Worm (Caenorhabditis elegans) whole organism, L3 larva: ENCODE measurements around the gene srh-72.
"Not testable (repeated sequence)": the region's sequence is repeated elsewhere in the genome, so short reads cannot be mapped to it uniquely, and the experiment has no call there.

Experiments
- ZK546.5 ChIP-seq: sonication (generic microtip); optimal IDR thresholded peaks from 2 replicates; lab custom pipeline; 2017; ENCODE audit warnings: missing biosample characterization, missing genetic modification characterization
- aly-2 ChIP-seq: fragments of 150-350 bp; optimal IDR thresholded peaks from 2 replicates; lab custom pipeline; 2014; ENCODE audit warnings: missing biosample characterization, missing genetic modification characterization
- ama-1 ChIP-seq: fragments of 150-350 bp; optimal IDR thresholded peaks from 2 replicates; lab custom pipeline; 2018
- ceh-16 ChIP-seq: sonication (generic microtip); optimal IDR thresholded peaks from 2 replicates; lab custom pipeline; 2017; ENCODE audit warnings: missing biosample characterization, missing genetic modification characterization
- ceh-28 ChIP-seq: fragments of 150-350 bp; optimal IDR thresholded peaks from 2 replicates; lab custom pipeline; 2014; ENCODE audit warnings: missing biosample characterization, missing genetic modification reagents, missing genetic modification characterization
- ceh-82 ChIP-seq: fragments of 150-350 bp; optimal IDR thresholded peaks from 2 replicates; lab custom pipeline; 2014; ENCODE audit warnings: missing biosample characterization, missing genetic modification characterization
- ceh-9 ChIP-seq: sonication (generic microtip); optimal IDR thresholded peaks from 2 replicates; lab custom pipeline; 2018; ENCODE audit warnings: missing biosample characterization, missing genetic modification characterization
- daf-12 ChIP-seq: fragments of 150-350 bp; optimal IDR thresholded peaks from 2 replicates; lab custom pipeline; 2014; ENCODE audit warnings: missing biosample characterization, missing genetic modification reagents, missing genetic modification characterization
- egl-27 ChIP-seq: sonication (generic microtip); optimal IDR thresholded peaks from 4 replicates; lab custom pipeline; 2017; ENCODE audit warnings: missing biosample characterization, missing genetic modification reagents, missing genetic modification characterization
- egl-5 ChIP-seq: fragments of 150-350 bp; optimal IDR thresholded peaks from 2 replicates; lab custom pipeline; 2017; ENCODE audit warnings: missing biosample characterization, missing genetic modification reagents, missing genetic modification characterization, inconsistent platforms
- elt-1 ChIP-seq: fragments of 150-350 bp; optimal IDR thresholded peaks from 2 replicates; lab custom pipeline; 2014; ENCODE audit warnings: missing biosample characterization, missing genetic modification characterization
- elt-2 ChIP-seq: sonication (generic microtip); optimal IDR thresholded peaks from 2 replicates; lab custom pipeline; 2016; ENCODE audit warnings: missing genetic modification reagents, mild to moderate bottlenecking, missing genetic modification characterization, missing compliant biosample characterization
- eor-1 ChIP-seq, 2 experiments: fragments of 150-350 bp; optimal IDR thresholded peaks; 2 replicates each; lab custom pipeline; 2014 to 2018; ENCODE audit warnings: missing biosample characterization in 2 of 2, missing genetic modification characterization in 2 of 2
- fkh-10 ChIP-seq: sonication (generic microtip); optimal IDR thresholded peaks from 2 replicates; lab custom pipeline; 2017; ENCODE audit warnings: missing biosample characterization, missing genetic modification reagents, missing genetic modification characterization
- fkh-2 ChIP-seq: fragments of 150-350 bp; optimal IDR thresholded peaks from 2 replicates; lab custom pipeline; 2014; ENCODE audit warnings: missing biosample characterization, missing genetic modification reagents, missing genetic modification characterization
- hmg-11 ChIP-seq: sonication (generic microtip); optimal IDR thresholded peaks from 2 replicates; lab custom pipeline; 2016; ENCODE audit warnings: missing genetic modification characterization, missing compliant biosample characterization
- jun-1 ChIP-seq: fragments of 150-350 bp; optimal IDR thresholded peaks from 2 replicates; lab custom pipeline; 2014; ENCODE audit warnings: missing biosample characterization, missing genetic modification reagents, missing genetic modification characterization
- lin-39 ChIP-seq: fragments of 150-350 bp; optimal IDR thresholded peaks from 2 replicates; lab custom pipeline; 2018; ENCODE audit warnings: missing biosample characterization, missing genetic modification reagents, missing genetic modification characterization
- mdl-1 ChIP-seq: fragments of 150-350 bp; optimal IDR thresholded peaks from 2 replicates; lab custom pipeline; 2014; ENCODE audit warnings: missing biosample characterization, missing genetic modification characterization
- mml-1 ChIP-seq: fragments of 150-350 bp; sonication (generic microtip); optimal IDR thresholded peaks from 3 replicates; lab custom pipeline; 2014; ENCODE audit warnings: missing biosample characterization, missing genetic modification characterization
- nhr-12 ChIP-seq: fragments of 150-350 bp; optimal IDR thresholded peaks from 2 replicates; lab custom pipeline; 2014; ENCODE audit warnings: missing biosample characterization, missing genetic modification characterization
- nhr-23 ChIP-seq: fragments of 150-350 bp; optimal IDR thresholded peaks from 2 replicates; lab custom pipeline; 2014; ENCODE audit warnings: missing biosample characterization, missing genetic modification reagents, missing genetic modification characterization
- nhr-237 ChIP-seq: fragments of 150-350 bp; optimal IDR thresholded peaks from 2 replicates; lab custom pipeline; 2014; ENCODE audit warnings: missing biosample characterization, missing genetic modification characterization
- nhr-28 ChIP-seq: fragments of 150-350 bp; optimal IDR thresholded peaks from 2 replicates; lab custom pipeline; 2014; ENCODE audit warnings: missing biosample characterization, missing genetic modification characterization
- nhr-43 ChIP-seq: sonication (generic microtip); optimal IDR thresholded peaks from 2 replicates; lab custom pipeline; 2016; ENCODE audit warnings: mild to moderate bottlenecking, missing genetic modification characterization, missing compliant biosample characterization; ENCODE audit not compliant: poor library complexity, severe bottlenecking
- nhr-67 ChIP-seq: fragments of 150-350 bp; optimal IDR thresholded peaks from 2 replicates; lab custom pipeline; 2014; ENCODE audit warnings: missing biosample characterization, missing genetic modification characterization
- nhr-77 ChIP-seq: fragments of 150-350 bp; optimal IDR thresholded peaks from 2 replicates; lab custom pipeline; 2014; ENCODE audit warnings: missing biosample characterization, missing genetic modification characterization
- pqm-1 ChIP-seq: fragments of 150-350 bp; optimal IDR thresholded peaks from 2 replicates; lab custom pipeline; 2017; ENCODE audit warnings: missing biosample characterization, missing genetic modification characterization, inconsistent platforms
- sea-2 ChIP-seq: fragments of 150-350 bp; sonication (generic microtip); optimal IDR thresholded peaks from 4 replicates; lab custom pipeline; 2014; ENCODE audit warnings: missing biosample characterization, missing genetic modification reagents, missing genetic modification characterization
- skn-1 ChIP-seq: fragments of 150-350 bp; optimal IDR thresholded peaks from 2 replicates; lab custom pipeline; 2014; ENCODE audit warnings: missing biosample characterization, missing genetic modification characterization
- snpc-4 ChIP-seq: fragments of 150-350 bp; optimal IDR thresholded peaks from 2 replicates; lab custom pipeline; 2014; ENCODE audit warnings: missing biosample characterization, missing genetic modification characterization
- unc-39 ChIP-seq: sonication (generic microtip); optimal IDR thresholded peaks from 4 replicates; lab custom pipeline; 2017; ENCODE audit warnings: missing biosample characterization, missing genetic modification characterization
- zag-1 ChIP-seq: fragments of 150-350 bp; optimal IDR thresholded peaks from 2 replicates; lab custom pipeline; 2014; ENCODE audit warnings: missing biosample characterization, missing genetic modification characterization
- ztf-11 ChIP-seq: fragments of 150-350 bp; optimal IDR thresholded peaks from 2 replicates; lab custom pipeline; 2014; ENCODE audit warnings: missing biosample characterization, missing genetic modification characterization
- ztf-4 ChIP-seq: fragments of 150-350 bp; optimal IDR thresholded peaks from 2 replicates; lab custom pipeline; 2014; ENCODE audit warnings: missing biosample characterization, missing genetic modification characterization

srh-72 gene

DNA sequence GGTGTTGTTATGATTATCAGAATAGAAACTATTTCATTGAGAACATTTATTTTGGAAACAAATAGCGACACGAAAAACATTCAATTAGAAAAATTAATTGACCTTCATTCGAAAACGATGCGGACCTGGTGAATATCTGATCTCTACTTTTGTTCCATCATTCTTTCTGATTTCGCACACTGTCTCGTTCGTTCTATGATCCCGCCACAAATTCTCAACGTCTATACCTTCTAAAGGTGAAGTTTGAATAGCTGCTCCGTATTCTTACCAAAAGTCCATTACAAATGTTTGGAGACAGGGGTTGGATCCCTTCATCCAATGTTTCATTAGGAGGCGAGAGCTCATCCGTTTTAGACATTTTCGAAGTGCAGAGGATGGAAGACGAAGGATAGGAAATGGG, 11.4 kb upstream of the srh-72 start, which contains the start of gene fbxb-16:
Gene fbxb-16 (minus strand): TSS at position 101 of the 400 bp plus-strand sequence.
- peak; percentile 15 for TF ChIP-seq fkh-10 (GFP tag; lab: Kevin White, UChicago)
- no peak for TF ChIP-seq lin-39 (tag; lab: Kevin White, UChicago)
- TF ChIP-seq, all 47 proteins: peak for 1

DNA sequence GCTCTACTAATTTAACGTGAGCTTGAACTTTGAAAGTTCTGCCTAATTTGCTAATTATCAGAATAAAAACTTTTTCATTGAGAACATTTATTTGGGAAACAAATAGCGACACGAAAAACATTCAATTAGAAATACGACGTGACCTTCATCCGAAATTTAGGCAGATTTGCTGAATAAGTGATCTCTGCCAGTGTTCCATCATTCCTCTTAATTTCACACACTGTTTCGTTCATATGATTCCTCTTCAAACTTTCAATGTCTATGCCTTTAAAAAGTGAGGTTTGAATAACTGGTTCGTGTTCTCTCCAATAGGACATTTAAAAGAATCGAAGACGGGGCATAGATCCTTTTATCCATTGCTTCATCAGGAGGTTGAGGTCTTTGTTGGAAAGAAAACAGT, 10.1 kb upstream of the srh-72 start, which contains the start of gene fbxb-20:
Gene fbxb-20 (minus strand): TSS at position 101 of the 400 bp plus-strand sequence.
- TF ChIP-seq nhr-237 (tag; lab: Kevin White, UChicago) (no peak), unc-39 (tag; lab: Kevin White, UChicago) (no peak), egl-27 (no peak), fkh-10 (GFP tag; lab: Kevin White, UChicago) (no peak), ama-1 (lab: Kevin White, UChicago) (no peak), hmg-11 (tag; lab: Kevin White, UChicago) (no peak), sea-2 (GFP tag; lab: Kevin White, UChicago) (no peak), elt-1 (no peak), jun-1 (no peak), ceh-82 (tag; lab: Kevin White, UChicago) (no peak), ceh-9 (tag; lab: Kevin White, UChicago) (no peak), zag-1 (tag; lab: Kevin White, UChicago) (no peak), ztf-4 (tag; lab: Kevin White, UChicago) (no peak), ceh-28 (tag; lab: Kevin White, UChicago) (no peak), skn-1 (tag; lab: Kevin White, UChicago) (no peak), ztf-11 (tag; lab: Kevin White, UChicago) (no peak), snpc-4 (tag; lab: Kevin White, UChicago) (no peak), mml-1 (tag; lab: Kevin White, UChicago) (no peak)

DNA sequence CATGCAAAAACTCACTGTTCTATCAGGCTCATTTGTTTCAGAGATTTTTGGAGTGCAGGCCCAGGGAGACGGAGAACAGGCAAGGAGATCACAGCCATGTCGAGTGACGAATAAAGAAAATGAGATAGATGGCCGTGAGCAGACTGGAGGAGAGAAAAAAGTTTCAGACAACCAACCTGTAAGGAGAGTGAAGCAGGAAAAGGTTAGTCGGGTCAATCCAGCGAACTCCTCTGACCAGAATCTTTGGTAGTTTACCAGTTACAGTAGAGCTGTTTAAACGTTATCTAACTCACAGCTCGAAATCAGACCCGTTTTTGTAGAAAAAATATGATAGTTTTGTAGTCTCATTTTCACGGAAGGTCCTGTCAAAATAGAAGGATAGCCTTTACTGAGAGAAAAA, 8.4 kb upstream of the srh-72 start, which contains the start of gene fbxb-21:
Gene fbxb-21 (minus strand): TSS at position 101 of the 400 bp plus-strand sequence.
- TF ChIP-seq nhr-28 (tag; lab: Kevin White, UChicago) = no peak
- TF ChIP-seq nhr-12 (tag; lab: Kevin White, UChicago) = no peak
- no peak for TF ChIP-seq skn-1 (tag; lab: Kevin White, UChicago)
- no peak for TF ChIP-seq eor-1 (tag; optimal IDR thresholded peaks at IDR 0.05; lab: Kevin White, UChicago)
- TF ChIP-seq fkh-10 (GFP tag; lab: Kevin White, UChicago) = peak; percentile 44

DNA sequence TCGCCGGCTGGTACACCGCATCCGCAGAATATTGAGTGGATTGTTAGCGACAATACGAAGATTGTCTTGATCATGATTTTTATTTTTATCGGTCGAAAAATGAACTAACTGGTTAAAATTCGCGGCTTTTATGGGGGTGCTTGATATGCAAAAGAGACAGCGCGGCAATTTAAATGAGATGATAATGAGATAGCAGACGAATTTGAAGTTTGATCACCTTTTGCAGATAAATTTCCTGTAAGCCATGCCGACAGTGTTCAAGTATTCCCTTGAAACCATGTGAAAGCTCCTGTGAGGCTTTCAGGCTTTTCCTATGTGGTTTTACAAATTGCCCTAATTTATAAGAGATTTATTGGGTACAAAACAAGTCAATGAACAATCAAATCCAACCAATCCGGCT, 5.8 kb upstream of the srh-72 start, which contains the start of gene ZC204.17:
Gene ZC204.17 (minus strand): TSS at position 101 of the 400 bp plus-strand sequence.
- TF ChIP-seq ceh-82 (tag; lab: Kevin White, UChicago) = no peak
- TF ChIP-seq egl-5 (tag; lab: Kevin White, UChicago) = no peak
- no peak for TF ChIP-seq nhr-43 (tag; lab: Kevin White, UChicago)
- no peak for TF ChIP-seq aly-2 (tag; lab: Kevin White, UChicago)

DNA sequence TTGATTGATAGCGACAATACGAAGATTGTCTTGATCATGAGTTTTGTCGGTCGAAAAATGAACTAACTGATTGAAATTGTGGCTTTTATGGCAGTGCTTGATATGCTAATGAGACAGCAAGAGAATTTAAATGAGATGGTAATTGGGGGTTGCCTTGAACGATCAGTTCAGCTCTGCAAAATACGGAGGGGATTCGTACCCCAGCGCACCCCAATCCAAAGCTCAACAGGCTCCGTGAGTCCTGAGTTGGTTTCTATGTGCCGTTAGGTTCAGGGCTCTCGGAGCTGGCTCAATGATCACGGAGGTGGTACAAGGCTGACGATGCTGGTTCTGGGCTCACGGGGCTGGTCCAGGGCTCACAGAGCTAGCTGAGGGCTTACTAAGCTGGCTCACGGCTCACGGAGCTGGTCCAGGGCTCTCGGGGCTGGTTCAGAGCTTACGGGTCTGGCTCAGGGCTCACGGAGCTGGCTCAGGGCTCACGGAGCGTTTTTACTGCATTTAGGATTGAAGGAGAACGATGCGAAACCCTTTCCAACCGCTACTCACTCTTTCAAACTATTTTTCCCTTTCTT, 4.5 kb upstream of the srh-72 start, which contains the start of gene ZC204.6:
Gene ZC204.6 (minus strand): TSS at position 51 of the 572 bp plus-strand sequence.
- TF ChIP-seq ZK546.5 (no peak), fkh-2 (tag; lab: Kevin White, UChicago) (no peak), eor-1 (tag; optimal IDR thresholded peaks at IDR 0.05; lab: Kevin White, UChicago) (no peak)

DNA sequence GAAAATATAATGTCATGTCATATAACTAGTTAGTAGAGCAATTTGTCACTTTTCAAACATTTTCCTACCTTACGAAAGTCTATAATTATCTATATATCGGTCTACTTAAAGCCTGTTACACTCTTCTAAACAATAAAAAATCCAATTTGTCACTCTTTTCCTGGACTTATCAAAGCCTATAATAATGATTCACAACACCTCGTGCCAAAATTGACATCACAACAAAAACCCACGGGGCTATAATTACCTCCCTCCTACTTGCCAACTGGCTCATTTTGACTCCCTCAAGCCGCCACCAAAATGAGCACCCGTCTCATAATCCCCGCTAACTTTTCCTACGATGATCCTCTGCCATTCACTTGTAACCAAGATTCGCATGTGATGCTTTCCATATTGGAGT, 4.0 kb downstream of the srh-72 start, which contains the start of gene srg-20:
Gene srg-20 (plus strand): TSS at position 301 of the 400 bp plus-strand sequence.
- not testable (repeated sequence) for TF ChIP-seq daf-12; pqm-1 (tag; lab: Kevin White, UChicago); egl-27

DNA sequence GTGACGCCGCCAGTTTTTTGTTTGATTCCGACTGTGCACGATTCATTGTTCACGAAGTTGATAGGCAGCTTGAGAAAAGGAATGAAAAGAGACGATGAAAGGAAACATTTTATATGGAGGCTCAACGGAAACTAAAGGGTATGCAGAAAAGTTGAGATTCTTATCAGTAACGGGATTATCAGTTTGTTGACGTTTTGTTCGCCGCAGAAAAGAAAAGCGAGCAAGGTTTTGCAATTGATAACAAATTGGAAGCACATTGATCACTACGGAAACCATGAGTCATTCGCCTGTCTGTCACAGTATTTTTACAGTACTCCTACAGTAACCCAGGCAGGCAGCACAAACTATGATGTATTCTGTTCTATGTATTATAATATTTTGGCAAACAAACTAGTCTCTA, 4.4 kb downstream of the srh-72 start:
- no peak for TF ChIP-seq nhr-28 (tag; lab: Kevin White, UChicago)
- TF ChIP-seq skn-1 (tag; lab: Kevin White, UChicago) = no peak
- no peak for TF ChIP-seq lin-39 (tag; lab: Kevin White, UChicago)
- TF ChIP-seq nhr-12 (tag; lab: Kevin White, UChicago) = no peak
- no peak for TF ChIP-seq aly-2 (tag; lab: Kevin White, UChicago)
- TF ChIP-seq elt-1 = no peak
- no peak for TF ChIP-seq nhr-23 (tag; lab: Kevin White, UChicago)
- no peak for TF ChIP-seq nhr-77 (tag; lab: Kevin White, UChicago)
- TF ChIP-seq elt-2 (tag; lab: Kevin White, UChicago) = peak; percentile 70
- no peak for TF ChIP-seq ztf-11 (tag; lab: Kevin White, UChicago)
- TF ChIP-seq fkh-2 (tag; lab: Kevin White, UChicago) = no peak
- TF ChIP-seq mdl-1 (tag; lab: Kevin White, UChicago) = no peak
- TF ChIP-seq nhr-67 (tag; lab: Kevin White, UChicago) = no peak
- TF ChIP-seq pqm-1 (tag; lab: Kevin White, UChicago) = peak; percentile 47
- no peak for TF ChIP-seq ceh-16 (tag; lab: Kevin White, UChicago)
